Fruit fly (Drosophila melanogaster) whole organism, pupa: ENCODE data around the gene Scp2.

Experiments used
- CG12605 ChIP-seq: fragments of 200-800 bp; sonication (Bioruptor generic); IDR thresholded peaks from 2 replicates; pipeline ENCODE4 v1.3.6; 2022; ENCODE audit warnings: missing biosample characterization, missing genetic modification characterization
- CG13204 ChIP-seq: fragments of 200-800 bp; sonication (Bioruptor generic); optimal IDR thresholded peaks from 2 replicates; lab custom pipeline; 2018; ENCODE audit warnings: missing biosample characterization, mild to moderate bottlenecking, missing genetic modification characterization, moderate library complexity
- CG14655 ChIP-seq: fragments of 200-800 bp; sonication (Bioruptor generic); optimal IDR thresholded peaks from 3 replicates; lab custom pipeline; 2017; ENCODE audit warnings: mild to moderate bottlenecking, missing biosample characterization, missing genetic modification reagents, missing genetic modification characterization
- CG15710 ChIP-seq: fragments of 200-800 bp; sonication (Bioruptor generic); optimal IDR thresholded peaks from 2 replicates; lab custom pipeline; 2018; ENCODE audit warnings: missing biosample characterization, mild to moderate bottlenecking, missing genetic modification characterization, moderate library complexity
- CG17806 ChIP-seq: fragments of 200-800 bp; sonication (Bioruptor generic); optimal IDR thresholded peaks from 2 replicates; lab custom pipeline; 2018; ENCODE audit warnings: missing biosample characterization, mild to moderate bottlenecking, missing genetic modification characterization, moderate library complexity
- CG32121 ChIP-seq: fragments of 200-800 bp; sonication (Bioruptor generic); IDR thresholded peaks from 2 replicates; pipeline ENCODE4 v1.3.6; 2022; ENCODE audit warnings: missing biosample characterization, missing genetic modification characterization
- CG34367 ChIP-seq: fragments of 200-800 bp; sonication (Bioruptor generic); optimal IDR thresholded peaks from 2 replicates; lab custom pipeline; 2018; ENCODE audit warnings: missing biosample characterization, mild to moderate bottlenecking, missing genetic modification characterization
- CG4496 ChIP-seq: fragments of 200-800 bp; sonication (Bioruptor generic); IDR thresholded peaks from 3 replicates; pipeline ENCODE4 v1.3.6; 2022; ENCODE audit warnings: missing biosample characterization, missing genetic modification characterization
- CG8159 ChIP-seq: fragments of 200-800 bp; sonication (Bioruptor generic); optimal IDR thresholded peaks from 3 replicates; lab custom pipeline; 2018; ENCODE audit warnings: missing biosample characterization, mild to moderate bottlenecking, missing genetic modification characterization, moderate library complexity
- CG8301 ChIP-seq: fragments of 200-800 bp; sonication (Bioruptor generic); optimal IDR thresholded peaks from 2 replicates; lab custom pipeline; 2018; ENCODE audit warnings: missing biosample characterization, mild to moderate bottlenecking, missing genetic modification characterization
- CG9948 ChIP-seq: fragments of 200-800 bp; sonication (Bioruptor generic); optimal IDR thresholded peaks from 2 replicates; lab custom pipeline; 2018; ENCODE audit warnings: missing biosample characterization, mild to moderate bottlenecking, missing genetic modification characterization, moderate library complexity
- D1 ChIP-seq: fragments of 200-800 bp; sonication (Bioruptor generic); optimal IDR thresholded peaks from 2 replicates; lab custom pipeline; 2018; ENCODE audit warnings: missing biosample characterization, mild to moderate bottlenecking, missing genetic modification characterization, moderate library complexity
- EcR ChIP-seq: fragments of 200-800 bp; sonication (Bioruptor generic); optimal IDR thresholded peaks from 3 replicates; lab custom pipeline; 2019; ENCODE audit warnings: missing biosample characterization, missing genetic modification characterization, mild to moderate bottlenecking, moderate library complexity, missing genetic modification reagents
- Ets98B ChIP-seq: fragments of 200-800 bp; sonication (Bioruptor generic); IDR thresholded peaks from 2 replicates; pipeline ENCODE4 v1.3.6; 2022; ENCODE audit warnings: missing biosample characterization, missing genetic modification characterization
- Pif1A ChIP-seq: fragments of 200-800 bp; sonication (Bioruptor generic); optimal IDR thresholded peaks from 3 replicates; lab custom pipeline; 2016; ENCODE audit warnings: missing biosample characterization, missing genetic modification characterization
- Pif1B ChIP-seq: fragments of 200-800 bp; sonication (Bioruptor generic); optimal IDR thresholded peaks from 3 replicates; lab custom pipeline; 2016; ENCODE audit warnings: missing biosample characterization, missing genetic modification characterization
- Snoo ChIP-seq: fragments of 200-800 bp; sonication (Bioruptor generic); optimal IDR thresholded peaks from 3 replicates; lab custom pipeline; 2017; ENCODE audit warnings: missing biosample characterization, mild to moderate bottlenecking, missing genetic modification characterization, inconsistent platforms
- fd96Ca ChIP-seq: fragments of 200-800 bp; sonication (Bioruptor generic); IDR thresholded peaks from 3 replicates; pipeline ENCODE4 v1.3.6; 2022; ENCODE audit warnings: missing biosample characterization, missing genetic modification characterization
- gl ChIP-seq: fragments of 200-800 bp; sonication (Bioruptor generic); optimal IDR thresholded peaks from 2 replicates; lab custom pipeline; 2018; ENCODE audit warnings: missing biosample characterization, mild to moderate bottlenecking, missing genetic modification characterization
- rn ChIP-seq: fragments of 200-800 bp; sonication (Bioruptor generic); IDR thresholded peaks from 2 replicates; pipeline ENCODE4 v1.3.6; 2022; ENCODE audit warnings: missing biosample characterization, missing genetic modification characterization

Gene Scp2

dm6 chr3R:16551680-16552627 is 31.5 kb downstream of the Scp2 start:
- no peak for TF ChIP-seq CG17806 (tag; lab: Kevin White, UChicago)
- 0 out of 2 replicates have a peak, but pooled peaks have one; percentile 33 for TF ChIP-seq rn (GFP tag; lab: Robert Waterston, UW)

DNA sequence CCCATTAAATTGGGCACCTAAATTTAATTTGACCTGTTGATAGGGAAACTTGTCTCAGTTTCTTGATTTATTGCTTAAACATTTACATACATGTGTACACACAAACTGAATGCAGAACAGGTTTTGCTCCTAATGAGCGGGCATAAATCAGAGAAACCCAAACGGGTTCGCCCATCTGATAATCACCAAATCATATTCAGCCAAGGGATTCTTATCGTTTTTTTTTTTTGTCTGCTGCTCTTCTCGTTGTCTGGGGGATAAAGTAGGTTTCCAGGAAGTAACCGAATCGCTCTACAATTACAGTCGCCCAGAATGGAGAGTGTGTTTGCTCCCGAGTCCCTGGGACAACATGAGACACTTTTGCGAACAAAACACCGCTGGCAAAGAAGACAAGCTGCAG is 37.8 kb downstream of the Scp2 start:
- TF ChIP-seq CG17806 (tag; lab: Kevin White, UChicago), result no peak
- no peak for TF ChIP-seq fd96Ca (GFP tag; lab: Robert Waterston, UW)
- TF ChIP-seq rn (GFP tag; lab: Robert Waterston, UW), result no peak
- no peak for TF ChIP-seq CG8301
- no peak for TF ChIP-seq CG32121 (GFP tag; lab: Robert Waterston, UW)
- TF ChIP-seq Pif1B, result no peak
- TF ChIP-seq CG9948 (tag; lab: Kevin White, UChicago), result no peak
- TF ChIP-seq EcR (GFP tag; lab: Kevin White, UChicago), result no peak
- no peak for TF ChIP-seq Ets98B (GFP tag; lab: Robert Waterston, UW)
- no peak for TF ChIP-seq CG12605 (GFP tag; lab: Robert Waterston, UW)

DNA sequence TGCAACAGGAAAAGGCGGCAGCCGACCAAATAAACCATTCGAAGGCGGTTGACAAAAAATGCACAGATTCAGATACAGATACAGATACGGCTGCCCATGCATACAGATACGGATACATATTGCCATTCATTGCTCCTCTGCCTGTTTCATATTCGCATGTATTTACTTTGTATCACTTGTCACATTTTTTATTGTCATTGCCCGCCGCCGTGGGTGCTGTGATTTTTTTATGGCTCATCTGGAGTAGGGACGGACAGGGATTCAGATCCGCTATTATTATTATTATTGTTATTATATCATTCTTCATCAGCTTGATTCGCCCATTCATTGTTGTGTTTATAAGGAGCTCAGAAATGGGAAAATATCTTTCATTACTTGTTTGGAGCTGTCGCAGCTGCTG is 40.9 kb downstream of the Scp2 start:
- TF ChIP-seq EcR (GFP tag; lab: Kevin White, UChicago), result peak; percentile 25
- TF ChIP-seq CG4496 (GFP tag; lab: Robert Waterston, UW), result no peak

DNA sequence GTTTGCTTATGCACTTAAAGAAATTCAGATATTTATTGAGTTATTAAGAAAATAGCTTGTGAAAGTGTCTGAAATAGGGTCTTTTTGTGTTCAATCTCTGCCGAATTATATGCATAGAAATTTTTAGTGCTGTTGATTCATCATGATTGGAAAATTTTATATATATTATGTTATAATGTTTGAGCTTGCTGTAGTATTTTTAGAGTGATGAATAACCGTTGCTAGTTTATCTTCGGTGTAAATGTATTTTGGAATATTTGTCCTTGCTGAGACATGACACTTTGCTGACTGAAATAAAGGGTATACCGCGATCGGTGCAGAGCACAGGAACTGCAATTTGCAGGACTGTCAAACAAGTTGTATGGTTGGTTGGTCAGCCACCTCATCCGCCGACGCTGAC is 41.5 kb downstream of the Scp2 start:
- TF ChIP-seq CG15710 (tag; lab: Kevin White, UChicago), result peak; percentile 44
- TF ChIP-seq gl (tag; lab: Kevin White, UChicago), result no peak
- TF ChIP-seq CG8301, result peak; percentile 37
- TF ChIP-seq Pif1A (GFP tag; lab: Kevin White, UChicago), result peak; percentile 23
- no peak for TF ChIP-seq Snoo (tag; lab: Kevin White, UChicago)
- TF ChIP-seq CG9948 (tag; lab: Kevin White, UChicago), result peak; percentile 40
- TF ChIP-seq CG34367 (tag; lab: Kevin White, UChicago), result peak; percentile 20
- TF ChIP-seq Pif1B, result no peak
- TF ChIP-seq Ets98B (GFP tag; lab: Robert Waterston, UW), result no peak
- TF ChIP-seq CG17806 (tag; lab: Kevin White, UChicago), result peak; percentile 63
- peak; percentile 64 for TF ChIP-seq CG8159 (tag; lab: Kevin White, UChicago)
- TF ChIP-seq CG14655, result peak; percentile 44
- TF ChIP-seq CG13204, result no peak
- TF ChIP-seq, all 21 proteins: peak for 8

- no peak for TF ChIP-seq fd96Ca (GFP tag; lab: Robert Waterston, UW)
- TF ChIP-seq CG4496 (GFP tag; lab: Robert Waterston, UW), result no peak
- TF ChIP-seq CG32121 (GFP tag; lab: Robert Waterston, UW), result no peak
- no peak for TF ChIP-seq CG8159 (tag; lab: Kevin White, UChicago)
- no peak for TF ChIP-seq CG9948 (tag; lab: Kevin White, UChicago)
- TF ChIP-seq Ets98B (GFP tag; lab: Robert Waterston, UW), result no peak
- TF ChIP-seq D1 (tag; lab: Kevin White, UChicago), result no peak
- TF ChIP-seq CG15710 (tag; lab: Kevin White, UChicago), result no peak
- no peak for TF ChIP-seq Pif1B
- TF ChIP-seq CG14655, result no peak
- no peak for TF ChIP-seq CG34367 (tag; lab: Kevin White, UChicago)
- TF ChIP-seq EcR (GFP tag; lab: Kevin White, UChicago), result no peak
- no peak for TF ChIP-seq CG12605 (GFP tag; lab: Robert Waterston, UW)
- no peak for TF ChIP-seq Pif1A (GFP tag; lab: Kevin White, UChicago)
- TF ChIP-seq Snoo (tag; lab: Kevin White, UChicago), result no peak
- no peak for TF ChIP-seq CG17806 (tag; lab: Kevin White, UChicago)
- no peak for TF ChIP-seq CG8301
- TF ChIP-seq CG13204, result no peak
These were observed 42.2 kb downstream of the Scp2 start for dm6 chr3R:16541293-16541692.

dm6 chr3R:16538862-16539437 is 44.5 kb downstream of the Scp2 start:
- TF ChIP-seq CG32121 (GFP tag; lab: Robert Waterston, UW) (no peak), CG14655 (no peak), gl (tag; lab: Kevin White, UChicago) (no peak), EcR (GFP tag; lab: Kevin White, UChicago) (no peak), CG34367 (tag; lab: Kevin White, UChicago) (no peak), Pif1B (no peak), CG8301 (no peak), CG12605 (GFP tag; lab: Robert Waterston, UW) (no peak), CG17806 (tag; lab: Kevin White, UChicago) (no peak)
- TF ChIP-seq, all 21 proteins: peak for 0
